Worm (Caenorhabditis elegans) whole organism, early embryonic: ENCODE data around the gene T23F4.2.

Source experiments
- ama-1 ChIP-seq: fragments of 150-350 bp; optimal IDR thresholded peaks from 2 replicates; lab custom pipeline; 2014
- tbx-11 ChIP-seq: fragments of 200-800 bp; sonication (Bioruptor generic); IDR thresholded peaks from 2 replicates; pipeline ENCODE4 v1.3.6; 2022; ENCODE audit warnings: missing genetic modification characterization, missing compliant biosample characterization
- tra-4 ChIP-seq: sonication (generic microtip); optimal IDR thresholded peaks from 2 replicates; lab custom pipeline; 2017; ENCODE audit warnings: missing genetic modification characterization, missing compliant biosample characterization

DNA sequence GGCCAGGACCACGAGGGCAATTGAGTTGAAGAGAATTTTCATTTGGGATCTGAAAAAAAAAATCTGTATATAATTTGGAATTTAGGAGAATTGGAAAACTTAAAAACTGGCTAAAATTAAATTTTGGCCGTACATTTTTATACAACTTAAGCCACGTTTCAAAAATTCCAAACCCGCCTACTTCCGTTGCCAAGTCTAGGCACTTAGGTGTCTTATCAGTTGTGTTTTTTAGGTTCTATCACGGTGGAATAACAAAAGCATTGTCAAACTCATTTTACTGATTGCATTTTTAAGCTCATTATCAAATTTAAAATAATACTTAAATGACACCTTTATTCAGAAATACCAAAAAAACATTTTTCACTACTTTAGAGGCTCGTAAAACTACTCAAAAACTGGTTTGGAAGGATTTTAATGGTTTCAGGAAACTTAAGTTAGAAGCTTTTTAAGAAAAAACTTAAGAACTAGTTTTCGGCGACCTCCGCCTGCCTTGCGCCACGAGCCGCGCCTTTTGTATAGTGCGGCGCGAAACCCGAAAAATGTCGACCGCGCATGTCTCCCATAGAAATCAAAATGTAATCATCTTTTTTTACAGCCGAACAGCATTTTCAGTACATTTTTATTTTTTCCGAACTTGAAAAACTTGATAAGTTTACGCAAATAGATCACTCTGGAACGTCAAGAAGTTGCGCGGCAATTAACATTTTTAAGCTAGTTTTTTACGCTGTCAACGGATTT lies 45.2 kb upstream of the T23F4.2 start, which contains the start of gene lips-13:
- TF ChIP-seq ama-1 (lab: Kevin White, UChicago), result no peak
- no peak for TF ChIP-seq tbx-11 (GFP tag; lab: Robert Waterston, UW)
- no peak for TF ChIP-seq tra-4
